Worm (Caenorhabditis elegans): Measurements from ENCODE around the gene R160.12.

- TF ChIP-seq fkh-10 (GFP tag; optimal IDR thresholded peaks at IDR 0.05) (no peak), elt-2 (tag; optimal IDR thresholded peaks at IDR 0.05) (no peak), unc-86 (tag; optimal IDR thresholded peaks at IDR 0.05) (no peak), hlh-8 (tag; optimal IDR thresholded peaks at IDR 0.05) (no peak), C08G9.2 (tag; optimal IDR thresholded peaks at IDR 0.05) (no peak), ceh-34 (tag; optimal IDR thresholded peaks at IDR 0.05) (no peak), tbx-7 (tag; optimal IDR thresholded peaks at IDR 0.05) (no peak), ceh-30 (tag; optimal IDR thresholded peaks at IDR 0.05) (no peak), ama-1 (optimal IDR thresholded peaks at IDR 0.05) (no peak), nhr-232 (tag; optimal IDR thresholded peaks at IDR 0.05) (no peak), zip-5 (tag; optimal IDR thresholded peaks at IDR 0.05) (no peak), sox-4 (tag; optimal IDR thresholded peaks at IDR 0.05) (no peak)
Observed at ce11 chrX:4363200-4363599, 14.4 kb downstream of the R160.12 start, which contains the start of gene F14H12.17.
